Worm (Caenorhabditis elegans): ENCODE results near the gene Y73F8A.20.

Y73F8A.20 gene

DNA sequence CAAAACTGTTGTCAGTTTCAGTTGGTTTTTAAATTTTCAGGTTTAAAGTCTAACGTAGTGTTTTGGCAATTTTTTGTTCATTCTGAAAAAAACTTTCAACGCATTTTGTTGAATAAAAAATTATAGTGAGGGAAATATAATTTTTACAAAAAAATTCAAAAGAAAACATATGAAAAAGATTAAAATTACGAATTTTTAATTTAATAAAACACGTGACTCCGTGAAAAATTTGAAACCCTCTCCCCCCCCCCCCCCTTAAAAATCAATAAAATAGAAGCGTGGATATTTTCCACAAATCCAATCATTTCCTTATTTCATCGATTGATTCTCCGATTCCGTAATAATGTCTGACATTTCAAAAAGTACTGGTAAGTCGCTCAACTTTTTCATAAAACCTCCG lies at the start of gene Y73F8A.20:
Gene Y73F8A.20, plus strand, starts transcription at position 301 of the 400 bp plus-strand sequence.
- no peak for TF ChIP-seq unc-62 (GFP tag; optimal IDR thresholded peaks at IDR 0.05)

DNA sequence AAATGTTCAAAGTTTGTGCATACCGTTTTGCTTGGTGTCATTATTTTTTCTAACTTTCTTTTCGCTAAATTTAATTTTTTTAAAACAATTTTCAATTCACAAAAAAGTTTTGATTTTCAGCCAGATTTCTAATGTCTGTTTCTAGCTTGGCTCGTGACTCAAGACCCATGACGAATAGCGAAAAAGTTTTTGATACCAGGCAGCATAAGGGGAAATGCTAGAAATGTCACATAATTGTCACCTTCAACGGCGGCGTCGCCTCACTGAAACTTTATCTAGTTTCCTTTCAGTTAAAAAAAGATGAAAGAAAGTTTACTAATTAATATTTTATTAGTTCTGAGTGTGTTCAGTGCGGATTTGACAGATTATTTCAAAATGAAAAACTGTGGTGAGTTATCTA lies 41.5 kb upstream of the Y73F8A.20 start, which contains the start of gene irld-59:
Gene irld-59, plus strand, starts transcription at position 301 of the 400 bp plus-strand sequence.
- TF ChIP-seq unc-62 (GFP tag; optimal IDR thresholded peaks at IDR 0.05), result no peak

DNA sequence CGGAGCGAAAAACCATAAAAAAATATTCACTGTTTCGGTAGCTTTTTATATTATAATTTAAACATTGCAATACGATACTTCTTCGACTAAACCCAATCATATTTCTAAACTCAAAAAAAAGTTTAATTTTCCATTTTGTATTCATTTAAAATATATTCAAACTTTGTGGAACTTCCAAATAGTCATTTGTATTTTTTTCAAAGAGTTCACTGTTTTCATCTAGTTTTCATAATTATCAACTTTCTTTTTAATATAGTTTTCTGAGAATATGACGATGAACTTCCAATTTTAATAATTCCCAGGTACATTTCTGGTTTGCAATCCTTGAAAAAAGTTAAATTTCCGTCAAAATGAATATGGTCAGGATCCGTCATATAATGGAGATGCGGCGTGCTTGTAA lies 17.0 kb upstream of the Y73F8A.20 start, which contains the start of gene cpna-4:
Gene cpna-4, plus strand, starts transcription at position 301 of the 400 bp plus-strand sequence.
- no peak for TF ChIP-seq unc-62 (GFP tag; optimal IDR thresholded peaks at IDR 0.05)

DNA sequence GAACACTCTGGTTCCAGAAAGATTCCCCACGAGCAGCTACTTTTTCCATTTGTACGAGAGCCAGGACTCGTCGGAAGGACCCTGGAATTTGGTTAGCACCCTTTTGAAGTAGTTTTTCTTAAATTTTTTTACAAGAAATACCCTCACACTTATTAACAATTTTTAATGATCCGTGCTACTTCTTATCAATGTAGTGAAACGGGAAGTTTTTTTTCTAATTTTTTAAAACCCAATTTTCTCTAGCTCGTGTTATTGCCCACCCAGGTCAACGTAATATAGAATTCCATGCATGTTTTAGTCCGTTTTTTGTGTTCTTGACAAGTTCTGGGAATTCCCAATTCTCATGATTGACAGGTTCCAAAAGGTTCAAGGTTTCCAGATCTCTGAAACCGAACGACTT lies 16.4 kb upstream of the Y73F8A.20 start:
- TF ChIP-seq unc-62 (GFP tag; optimal IDR thresholded peaks at IDR 0.05), result no peak

DNA sequence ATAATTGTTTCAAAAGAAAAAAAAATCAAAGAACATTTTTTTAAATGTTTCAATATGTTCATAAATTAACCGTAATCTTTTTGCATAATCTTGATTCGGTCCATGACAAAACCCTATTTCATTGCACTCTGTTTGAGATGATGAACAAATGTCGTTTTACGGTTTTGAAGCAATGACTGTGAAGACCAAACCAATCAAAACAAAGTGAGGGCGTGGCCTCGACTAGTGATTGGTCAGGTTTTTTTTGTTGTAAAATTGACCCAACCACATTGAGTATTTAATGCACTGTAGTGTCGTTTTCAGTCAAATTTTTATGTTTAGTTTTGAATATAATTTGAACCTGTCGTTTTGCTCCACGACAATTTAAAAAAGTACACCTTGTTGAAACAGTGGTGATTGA lies 787 bp upstream of the Y73F8A.20 start:
- no peak for TF ChIP-seq unc-62 (GFP tag; optimal IDR thresholded peaks at IDR 0.05)

DNA sequence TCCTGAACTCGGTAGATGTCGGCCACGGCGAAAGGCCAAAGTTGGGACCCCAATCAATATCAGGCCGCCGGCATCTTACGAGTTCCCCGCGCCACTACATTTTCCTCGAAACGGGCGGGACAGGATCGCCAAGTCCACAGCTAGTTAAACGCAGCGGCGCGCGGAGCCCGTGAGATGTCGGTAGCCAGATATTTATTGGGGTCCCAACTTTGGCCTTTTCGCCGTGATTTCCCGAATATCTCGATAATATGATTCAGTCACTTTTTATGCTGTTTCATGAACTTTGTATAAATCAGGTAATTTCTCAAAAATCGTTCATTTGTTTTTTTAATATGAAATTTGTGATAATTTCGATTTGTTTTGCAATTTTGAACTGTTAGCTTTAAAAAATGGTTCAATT lies 3.6 kb downstream of the Y73F8A.20 start:
- no peak for TF ChIP-seq unc-62 (GFP tag; optimal IDR thresholded peaks at IDR 0.05)

DNA sequence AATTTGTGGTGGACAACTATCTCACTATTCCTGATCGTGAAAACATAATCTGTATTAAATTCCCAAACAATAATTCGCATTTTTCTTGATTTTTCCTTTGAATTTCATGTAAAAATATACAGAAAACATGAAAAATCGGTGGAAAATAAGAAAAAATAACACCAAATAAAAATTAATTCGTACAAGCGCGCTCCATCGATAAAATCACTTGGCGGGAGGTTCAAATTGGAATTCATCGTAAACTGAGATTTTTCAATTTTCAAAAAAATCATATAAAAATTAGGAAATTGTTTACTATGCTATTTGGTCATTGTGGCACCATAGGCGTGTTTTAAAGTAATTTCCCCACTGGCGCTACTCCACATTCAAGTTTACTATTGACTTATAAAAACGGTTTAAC lies 4.3 kb downstream of the Y73F8A.20 start:
- TF ChIP-seq unc-62 (GFP tag; optimal IDR thresholded peaks at IDR 0.05), result no peak

DNA sequence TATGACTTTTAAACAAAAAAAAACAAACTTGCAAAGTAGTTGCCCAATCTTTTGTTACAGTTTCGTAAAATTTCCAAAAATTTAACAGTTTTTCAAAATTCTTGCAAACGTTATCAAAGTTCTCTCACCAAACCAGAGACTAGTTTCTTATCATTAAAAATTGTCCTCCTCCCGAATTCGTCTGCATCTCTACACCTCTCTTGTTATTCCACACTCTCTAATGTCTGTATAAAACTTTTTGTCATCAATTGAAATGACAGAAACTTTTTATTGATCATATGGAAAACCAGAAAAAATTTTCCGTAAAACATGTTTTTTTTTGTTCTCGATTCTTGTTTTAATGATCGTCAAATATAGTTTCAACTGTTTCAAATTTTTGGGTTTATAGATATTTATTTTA lies 6.9 kb downstream of the Y73F8A.20 start:
- no peak for TF ChIP-seq unc-62 (GFP tag; optimal IDR thresholded peaks at IDR 0.05)

DNA sequence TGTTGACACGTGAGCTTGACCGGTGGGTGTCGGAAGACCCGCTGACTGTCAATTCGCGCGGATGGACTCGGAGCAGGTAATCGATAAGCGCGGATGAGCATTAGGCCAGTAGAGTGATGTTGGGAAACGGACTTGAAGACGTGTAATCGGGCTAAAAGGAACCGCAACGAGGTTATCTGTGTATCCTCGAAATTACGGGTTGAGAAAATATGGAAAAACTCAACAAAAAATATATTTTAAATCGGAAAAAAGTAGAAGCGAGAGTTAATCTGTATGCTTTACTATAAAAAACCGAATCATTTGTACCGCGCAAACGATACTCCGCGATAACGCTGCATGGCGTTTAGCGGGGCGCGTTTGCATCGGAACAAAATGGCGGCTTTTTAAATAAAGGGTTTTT lies 12.7 kb downstream of the Y73F8A.20 start, which contains the start of gene Y73F8A.1159:
Gene Y73F8A.1159, minus strand, starts transcription at position 101 of the 400 bp plus-strand sequence.
- TF ChIP-seq unc-62 (GFP tag; optimal IDR thresholded peaks at IDR 0.05), result no peak

DNA sequence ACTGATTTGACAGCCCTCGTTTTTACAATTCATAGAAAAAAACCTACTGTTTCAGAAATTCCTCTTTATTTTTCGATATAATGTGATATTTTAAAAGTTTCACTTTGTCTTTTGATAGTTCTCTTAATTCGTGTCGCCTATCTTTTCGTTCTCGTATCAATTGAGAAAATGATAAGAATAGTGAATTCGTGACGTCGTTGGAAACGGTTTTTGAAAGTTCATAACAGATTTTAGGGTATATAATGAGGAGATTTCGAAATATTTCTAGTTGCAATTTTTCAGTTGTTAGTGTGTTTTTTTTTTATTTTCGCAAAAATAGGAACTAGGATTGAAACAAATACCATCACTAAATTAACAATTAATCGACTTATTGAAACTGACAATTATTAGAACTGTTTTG lies 13.3 kb downstream of the Y73F8A.20 start:
- no peak for TF ChIP-seq unc-62 (GFP tag; optimal IDR thresholded peaks at IDR 0.05)

DNA sequence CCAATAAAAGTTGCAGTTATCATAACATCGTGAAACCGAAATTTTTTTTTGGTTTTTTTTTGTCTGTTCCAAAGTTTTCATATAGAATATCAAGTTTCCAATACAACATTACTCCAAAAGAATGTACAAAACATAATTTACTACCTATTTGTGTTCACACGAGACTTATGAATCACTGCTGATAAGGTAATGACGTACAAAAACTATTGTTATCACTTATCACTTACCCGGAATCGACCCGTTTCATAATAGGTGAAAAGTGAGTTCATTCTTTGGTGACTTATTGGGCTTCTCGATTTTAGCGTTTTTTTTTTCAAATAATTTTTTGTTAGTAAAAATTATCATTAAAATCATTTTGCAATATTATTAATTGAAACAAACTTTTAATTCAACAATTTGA lies 14.9 kb downstream of the Y73F8A.20 start:
- TF ChIP-seq unc-62 (GFP tag; optimal IDR thresholded peaks at IDR 0.05), result no peak

DNA sequence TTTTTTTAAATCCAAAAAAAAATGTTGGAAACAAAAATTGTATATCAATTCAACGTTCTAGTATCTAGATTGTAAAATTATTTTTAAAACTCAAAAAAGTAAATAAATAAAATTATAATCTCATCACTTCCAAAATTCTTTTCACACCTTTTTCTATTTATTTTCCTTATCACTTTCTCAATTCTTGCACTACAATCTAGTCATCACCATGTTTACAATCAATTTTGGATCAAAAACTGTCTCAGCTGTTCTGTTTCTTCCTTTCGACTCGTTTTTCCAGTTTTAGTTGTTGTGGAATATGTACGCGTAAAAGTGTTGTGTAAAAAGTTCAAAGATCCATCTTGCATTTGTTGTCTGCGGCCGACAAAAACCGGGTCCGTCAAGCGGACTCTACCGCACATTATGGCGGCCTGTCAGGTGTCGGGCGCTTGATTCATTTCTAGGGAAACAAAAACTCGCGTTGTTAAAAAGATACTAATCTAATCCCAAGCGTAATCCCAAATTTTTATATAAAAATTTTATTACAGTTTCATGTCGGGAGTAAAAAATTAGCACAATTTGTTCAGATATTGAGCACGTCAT lies 16.4 kb downstream of the Y73F8A.20 start:
- no peak for TF ChIP-seq unc-62 (GFP tag; optimal IDR thresholded peaks at IDR 0.05)

DNA sequence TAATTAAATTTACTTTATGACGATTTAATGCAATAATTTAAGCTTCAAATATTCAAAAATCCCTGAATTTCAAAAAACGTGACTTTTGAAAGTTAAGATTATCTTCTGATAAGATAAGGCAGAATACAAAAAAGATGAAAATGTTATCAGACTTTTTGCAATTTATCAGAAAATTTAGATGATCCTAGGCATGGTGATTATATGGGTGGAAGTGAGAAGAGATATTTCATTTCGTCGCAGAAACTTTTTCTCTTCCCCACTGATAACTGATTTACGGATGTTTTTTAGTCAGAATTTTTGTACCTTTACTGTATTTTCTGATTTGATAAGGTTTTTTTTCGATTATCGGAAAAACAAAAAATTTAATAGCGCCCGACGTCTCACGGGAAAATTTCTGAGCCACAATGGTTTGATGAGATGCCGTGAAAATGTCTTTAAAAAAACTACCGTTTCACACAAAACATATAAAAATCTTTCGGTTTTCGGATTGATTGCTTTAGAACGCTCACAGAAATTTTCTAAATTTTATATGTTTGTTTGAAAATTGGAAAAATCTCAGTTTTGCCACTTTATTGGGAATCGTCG lies 17.1 kb downstream of the Y73F8A.20 start:
- TF ChIP-seq unc-62 (GFP tag; optimal IDR thresholded peaks at IDR 0.05), result no peak

DNA sequence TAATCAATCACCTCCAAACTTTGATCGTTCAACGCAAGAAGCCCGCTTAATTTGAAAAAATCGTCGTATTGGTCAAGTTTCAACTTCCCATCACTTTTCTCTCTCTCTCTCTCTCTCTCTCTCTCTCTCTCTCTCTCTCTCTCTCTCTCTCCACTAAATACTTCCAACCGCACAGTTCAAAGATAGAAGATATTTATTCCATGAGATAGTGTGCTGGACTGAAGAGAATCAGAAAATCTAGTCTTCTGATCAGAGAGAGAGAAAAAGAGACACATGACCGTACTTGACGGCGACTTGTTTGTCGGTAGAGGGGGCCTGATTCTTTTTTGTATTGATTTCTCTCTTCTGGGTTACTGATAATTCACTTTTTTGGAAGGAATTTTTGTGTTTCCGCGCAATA lies 20.4 kb downstream of the Y73F8A.20 start:
- TF ChIP-seq unc-62 (GFP tag; optimal IDR thresholded peaks at IDR 0.05), result no peak

DNA sequence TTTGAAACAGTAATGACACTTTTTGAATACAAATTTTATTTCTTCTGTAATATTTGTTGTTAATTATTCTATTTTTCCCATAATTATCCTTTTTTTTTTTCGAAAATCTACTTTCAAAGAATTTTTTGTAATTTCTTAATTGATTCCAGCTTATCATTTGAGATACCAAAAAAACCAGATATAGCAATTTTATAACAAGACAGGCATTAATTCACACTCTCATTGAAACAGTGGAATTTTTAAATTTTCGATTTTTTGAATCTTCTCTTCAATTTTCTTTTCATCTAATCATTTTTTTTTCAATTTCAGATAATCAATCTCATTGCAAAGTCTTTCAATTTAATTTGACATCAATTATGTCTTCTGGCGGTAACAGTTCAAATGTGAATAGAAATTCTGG lies 21.7 kb downstream of the Y73F8A.20 start, which contains the start of gene nhr-5:
Gene nhr-5, plus strand, starts transcription at position 301 of the 400 bp plus-strand sequence.
- TF ChIP-seq unc-62 (GFP tag; optimal IDR thresholded peaks at IDR 0.05), result no peak

DNA sequence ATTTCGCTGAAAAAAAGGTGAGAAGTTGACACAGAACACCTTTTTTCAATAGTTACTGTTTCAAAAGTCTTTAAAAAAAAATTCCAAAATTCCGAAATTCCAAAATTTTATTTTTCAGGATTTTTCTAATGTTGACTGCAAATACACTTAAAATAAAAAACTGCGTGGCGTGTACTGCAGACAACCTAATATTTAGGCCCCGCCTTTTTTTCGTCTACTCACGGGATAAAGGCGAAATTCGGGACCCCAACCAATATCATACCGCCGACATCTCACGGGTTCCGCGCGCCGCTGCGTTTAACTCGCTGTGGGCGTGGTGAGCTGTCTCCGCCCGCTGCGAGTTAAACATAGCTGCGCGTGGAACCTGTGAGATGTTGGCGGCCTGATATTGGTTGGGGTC lies 24.3 kb downstream of the Y73F8A.20 start:
- TF ChIP-seq unc-62 (GFP tag; optimal IDR thresholded peaks at IDR 0.05), result no peak
